Worm (Caenorhabditis elegans) whole organism, L4 larva: ENCODE data around the gene sri-51.
"Not testable (repeated sequence)": the region's sequence is repeated elsewhere in the genome, so short reads cannot be mapped to it uniquely, and the experiment has no call there.

Experiments used
- ama-1 ChIP-seq: fragments of 150-350 bp; optimal IDR thresholded peaks from 2 replicates; lab custom pipeline; 2014; ENCODE audit warnings: inconsistent platforms, mixed read lengths
- ceh-44 ChIP-seq: fragments of 200-800 bp; sonication (Bioruptor generic); IDR thresholded peaks from 2 replicates; pipeline ENCODE4 v1.3.6; 2022; ENCODE audit warnings: missing genetic modification reagents, missing genetic modification characterization, missing compliant biosample characterization
- duxl-1 ChIP-seq: sonication (generic microtip); optimal IDR thresholded peaks from 2 replicates; lab custom pipeline; 2016; ENCODE audit warnings: mild to moderate bottlenecking, missing genetic modification characterization, moderate library complexity, missing compliant biosample characterization; ENCODE audit not compliant: poor library complexity
- fos-1 ChIP-seq: fragments of 150-350 bp; optimal IDR thresholded peaks from 2 replicates; lab custom pipeline; 2014; ENCODE audit warnings: missing biosample characterization, missing genetic modification characterization
- hif-1 ChIP-seq, 2 experiments: sonication (generic microtip); optimal IDR thresholded peaks; 2 replicates each; lab custom pipeline; 2016 to 2017; ENCODE audit warnings: missing compliant biosample characterization in 2 of 2, missing genetic modification characterization in 2 of 2, missing genetic modification reagents in 2 of 2, missing genotype in 2 of 2, mild to moderate bottlenecking in 1 of 2
- lin-38 ChIP-seq: fragments of 200-800 bp; sonication (Bioruptor generic); IDR thresholded peaks from 2 replicates; pipeline ENCODE4 v1.3.6; 2022; ENCODE audit warnings: missing genetic modification reagents, missing genetic modification characterization, missing compliant biosample characterization
- unc-130 ChIP-seq: sonication (generic microtip); optimal IDR thresholded peaks from 2 replicates; lab custom pipeline; 2016; ENCODE audit warnings: missing genetic modification reagents, missing genetic modification characterization, missing compliant biosample characterization
- zag-1 ChIP-seq: fragments of 150-350 bp; optimal IDR thresholded peaks from 2 replicates; lab custom pipeline; 2014; ENCODE audit warnings: missing biosample characterization, missing genetic modification characterization
- zip-2 ChIP-seq: fragments of 150-350 bp; optimal IDR thresholded peaks from 2 replicates; lab custom pipeline; 2014; ENCODE audit warnings: missing biosample characterization, missing genetic modification characterization

- TF ChIP-seq duxl-1; fos-1; zip-2 (tag; lab: Kevin White, UChicago); ama-1 (lab: Kevin White, UChicago); zag-1 (tag; lab: Kevin White, UChicago); ceh-44 (GFP tag; lab: Robert Waterston, UW); lin-38 (GFP tag; lab: Robert Waterston, UW); unc-130 (GFP tag; lab: Kevin White, UChicago); hif-1 (tag; optimal IDR thresholded peaks at IDR 0.05; lab: Kevin White, UChicago): not testable (repeated sequence)
These were observed 16.9 kb upstream of the sri-51 start, which contains the start of gene ZC239.3 for ce11 chrII:3215762-3216161.
